Fruit fly (Drosophila melanogaster) whole organism, prepupa: ENCODE results near the gene ND-PDSW.
A peak's percentile ranks its signal among the peaks of the same experiment; 100 is the strongest.

Experiments
- CG10631 ChIP-seq: fragments of 200-800 bp; sonication (Bioruptor generic); optimal IDR thresholded peaks from 2 replicates; lab custom pipeline; 2016; ENCODE audit warnings: missing biosample characterization, missing genetic modification characterization
- CG11294 ChIP-seq: fragments of 200-800 bp; sonication (Bioruptor generic); IDR thresholded peaks from 2 replicates; pipeline ENCODE4 v1.3.6; 2022; ENCODE audit warnings: missing biosample characterization, missing genetic modification characterization
- CG11902 ChIP-seq: fragments of 200-800 bp; sonication (Bioruptor generic); optimal IDR thresholded peaks from 3 replicates; lab custom pipeline; 2016; ENCODE audit warnings: missing biosample characterization, missing genetic modification characterization
- CG15336 ChIP-seq: fragments of 200-800 bp; sonication (Bioruptor generic); IDR thresholded peaks from 2 replicates; pipeline ENCODE4 v1.3.6; 2022; ENCODE audit warnings: missing biosample characterization, missing genetic modification characterization
- CG1621 ChIP-seq: fragments of 200-800 bp; sonication (Bioruptor generic); optimal IDR thresholded peaks from 3 replicates; lab custom pipeline; 2018; ENCODE audit warnings: missing biosample characterization, mild to moderate bottlenecking, missing genetic modification characterization
- CG16779 ChIP-seq: fragments of 200-800 bp; sonication (Bioruptor generic); optimal IDR thresholded peaks from 3 replicates; lab custom pipeline; 2017; ENCODE audit warnings: missing biosample characterization, mild to moderate bottlenecking, missing genetic modification characterization
- CG3032 ChIP-seq: fragments of 200-800 bp; optimal IDR thresholded peaks from 2 replicates; lab custom pipeline; 2019; ENCODE audit warnings: missing biosample characterization, mild to moderate bottlenecking, missing genetic modification characterization, moderate library complexity
- CG32006 ChIP-seq: fragments of 200-800 bp; sonication (Bioruptor generic); optimal IDR thresholded peaks from 3 replicates; lab custom pipeline; 2017; ENCODE audit warnings: missing biosample characterization, mild to moderate bottlenecking, missing genetic modification characterization
- CG3919 ChIP-seq: fragments of 200-800 bp; sonication (Bioruptor generic); optimal IDR thresholded peaks from 3 replicates; lab custom pipeline; 2016; ENCODE audit warnings: missing biosample characterization, missing genetic modification characterization
- CG6163 ChIP-seq: fragments of 200-800 bp; sonication (Bioruptor generic); IDR thresholded peaks from 3 replicates; pipeline ENCODE4 v1.3.6; 2022; ENCODE audit warnings: missing biosample characterization, missing genetic modification characterization
- CG6276 ChIP-seq: fragments of 200-800 bp; sonication (Bioruptor generic); optimal IDR thresholded peaks from 2 replicates; lab custom pipeline; 2017; ENCODE audit warnings: missing biosample characterization, mild to moderate bottlenecking, missing genetic modification characterization
- CG6792 ChIP-seq: fragments of 200-800 bp; sonication (Bioruptor generic); optimal IDR thresholded peaks from 3 replicates; lab custom pipeline; 2016; ENCODE audit warnings: missing biosample characterization, missing genetic modification characterization
- CG6808 ChIP-seq: fragments of 200-800 bp; sonication (Bioruptor generic); optimal IDR thresholded peaks from 3 replicates; lab custom pipeline; 2017; ENCODE audit warnings: missing biosample characterization, missing genetic modification characterization, mild to moderate bottlenecking, moderate library complexity, missing genetic modification reagents
- CG6854 ChIP-seq: fragments of 200-800 bp; sonication (Bioruptor generic); optimal IDR thresholded peaks from 2 replicates; lab custom pipeline; 2017; ENCODE audit warnings: missing biosample characterization, mild to moderate bottlenecking, missing genetic modification characterization
- CG8119 ChIP-seq: fragments of 200-800 bp; sonication (Bioruptor generic); IDR thresholded peaks from 3 replicates; pipeline ENCODE4 v1.3.6; 2022; ENCODE audit warnings: missing biosample characterization, missing genetic modification characterization
- CG8632 ChIP-seq: fragments of 200-800 bp; sonication (Bioruptor generic); optimal IDR thresholded peaks from 3 replicates; lab custom pipeline; 2016; ENCODE audit warnings: missing biosample characterization, missing genetic modification characterization
- CG9139 ChIP-seq: fragments of 200-800 bp; sonication (Bioruptor generic); optimal IDR thresholded peaks from 3 replicates; lab custom pipeline; 2017; ENCODE audit warnings: missing biosample characterization, mild to moderate bottlenecking, missing genetic modification characterization
- Eip78C ChIP-seq: fragments of 200-800 bp; sonication (Bioruptor generic); peaks from one replicate; lab custom pipeline; 2016; ENCODE audit warnings: missing biosample characterization, missing genetic modification characterization
- Ets21C ChIP-seq: fragments of 200-800 bp; sonication (Bioruptor generic); optimal IDR thresholded peaks from 3 replicates; lab custom pipeline; 2016; ENCODE audit warnings: missing biosample characterization, missing genetic modification characterization
- Gug ChIP-seq: fragments of 200-800 bp; sonication (Bioruptor generic); IDR thresholded peaks from 2 replicates; pipeline ENCODE4 v1.3.6; 2022; ENCODE audit warnings: missing biosample characterization, missing genetic modification characterization
- Hr39 ChIP-seq: fragments of 200-800 bp; sonication (Bioruptor generic); optimal IDR thresholded peaks from 2 replicates; lab custom pipeline; 2016; ENCODE audit warnings: missing biosample characterization, missing genetic modification characterization
- Hr4 ChIP-seq: fragments of 200-800 bp; sonication (Bioruptor generic); optimal IDR thresholded peaks from 3 replicates; lab custom pipeline; 2016; ENCODE audit warnings: missing biosample characterization, missing genetic modification characterization
- Lpt ChIP-seq: fragments of 200-800 bp; sonication (Bioruptor generic); optimal IDR thresholded peaks from 3 replicates; lab custom pipeline; 2016; ENCODE audit warnings: missing biosample characterization, missing genetic modification characterization
- OdsH ChIP-seq: fragments of 200-800 bp; sonication (Bioruptor generic); optimal IDR thresholded peaks from 3 replicates; lab custom pipeline; 2016; ENCODE audit warnings: missing biosample characterization, missing genetic modification characterization
- Smox ChIP-seq: fragments of 200-800 bp; sonication (Bioruptor generic); optimal IDR thresholded peaks from 3 replicates; lab custom pipeline; 2016; ENCODE audit warnings: missing biosample characterization, missing genetic modification characterization
- Sox14 ChIP-seq: fragments of 200-800 bp; sonication (Bioruptor generic); optimal IDR thresholded peaks from 3 replicates; lab custom pipeline; 2016; ENCODE audit warnings: missing biosample characterization, missing genetic modification characterization
- Sox15 ChIP-seq: fragments of 200-800 bp; sonication (Bioruptor generic); optimal IDR thresholded peaks from 3 replicates; lab custom pipeline; 2016; ENCODE audit warnings: missing biosample characterization, missing genetic modification characterization
- achi ChIP-seq: fragments of 200-800 bp; sonication (Bioruptor generic); optimal IDR thresholded peaks from 3 replicates; lab custom pipeline; 2016; ENCODE audit warnings: missing biosample characterization, missing genetic modification characterization
- acj6 ChIP-seq: fragments of 200-800 bp; sonication (Bioruptor generic); optimal IDR thresholded peaks from 3 replicates; lab custom pipeline; 2016; ENCODE audit warnings: missing biosample characterization, missing genetic modification characterization
- dsx ChIP-seq: fragments of 200-800 bp; optimal IDR thresholded peaks from 3 replicates; lab custom pipeline; 2019; ENCODE audit warnings: missing biosample characterization, mild to moderate bottlenecking, missing genetic modification characterization, moderate library complexity; ENCODE audit not compliant: poor library complexity, severe bottlenecking
- eg ChIP-seq: fragments of 200-800 bp; sonication (Bioruptor generic); IDR thresholded peaks from 3 replicates; pipeline ENCODE4 v1.3.6; 2022; ENCODE audit warnings: missing biosample characterization, missing genetic modification characterization
- esn ChIP-seq: fragments of 200-800 bp; sonication (Bioruptor generic); optimal IDR thresholded peaks from 2 replicates; lab custom pipeline; 2016; ENCODE audit warnings: missing biosample characterization, mild to moderate bottlenecking, missing genetic modification characterization, moderate library complexity
- fd59A ChIP-seq: fragments of 200-800 bp; sonication (Bioruptor generic); optimal IDR thresholded peaks from 2 replicates; lab custom pipeline; 2017; ENCODE audit warnings: missing biosample characterization, mild to moderate bottlenecking, missing genetic modification characterization, missing genetic modification reagents
- fd85E ChIP-seq: fragments of 200-800 bp; sonication (Bioruptor generic); optimal IDR thresholded peaks from 3 replicates; lab custom pipeline; 2016; ENCODE audit warnings: missing biosample characterization, missing genetic modification characterization
- fkh ChIP-seq: fragments of 200-800 bp; sonication (Bioruptor generic); optimal IDR thresholded peaks from 3 replicates; lab custom pipeline; 2017; ENCODE audit warnings: missing biosample characterization, mild to moderate bottlenecking, missing genetic modification characterization, moderate library complexity
- lz ChIP-seq: fragments of 200-800 bp; sonication (Bioruptor generic); optimal IDR thresholded peaks from 3 replicates; lab custom pipeline; 2016; ENCODE audit warnings: missing biosample characterization, missing genetic modification characterization
- spab ChIP-seq: fragments of 200-800 bp; sonication (Bioruptor generic); optimal IDR thresholded peaks from 2 replicates; lab custom pipeline; 2017; ENCODE audit warnings: missing biosample characterization, mild to moderate bottlenecking, missing genetic modification characterization, missing genetic modification reagents
- svp ChIP-seq: fragments of 200-800 bp; sonication (Bioruptor generic); peaks from one replicate; lab custom pipeline; 2016; ENCODE audit warnings: missing biosample characterization, missing genetic modification characterization
- vri ChIP-seq: fragments of 200-800 bp; sonication (Bioruptor generic); optimal IDR thresholded peaks from 3 replicates; lab custom pipeline; 2016; ENCODE audit warnings: missing biosample characterization, mild to moderate bottlenecking, missing genetic modification characterization

ND-PDSW gene

dm6 chr2L:3493475-3493874 lies 27.5 kb downstream of the ND-PDSW start:
- TF ChIP-seq svp (GFP tag; lab: Kevin White, UChicago), result no peak
- no peak for TF ChIP-seq dsx (GFP tag; lab: Kevin White, UChicago)
- TF ChIP-seq CG6276 (GFP tag; lab: Kevin White, UChicago), result no peak
- 0 out of 2 replicates have a peak, but pooled peaks have one; percentile 28 for TF ChIP-seq Gug (GFP tag; lab: Robert Waterston, UW)
- no peak for TF ChIP-seq vri (GFP tag; lab: Kevin White, UChicago)
- TF ChIP-seq CG32006 (GFP tag; lab: Kevin White, UChicago), result peak; percentile 16
- TF ChIP-seq CG8119 (GFP tag; lab: Robert Waterston, UW), result peak; percentile 37; the same call in 1 of the 3 replicates
- peak; percentile 61 for TF ChIP-seq CG15336
- no peak for TF ChIP-seq CG6792 (GFP tag; lab: Kevin White, UChicago)
- peak; percentile 60; the same call in 1 of the 3 replicates for TF ChIP-seq eg (GFP tag; lab: Robert Waterston, UW)
- TF ChIP-seq CG6163 (GFP tag; lab: Robert Waterston, UW), result no peak

- no peak for TF ChIP-seq OdsH (GFP tag; lab: Kevin White, UChicago)
- TF ChIP-seq Smox (GFP tag; lab: Kevin White, UChicago), result no peak
- TF ChIP-seq CG10631, result no peak
- TF ChIP-seq Ets21C, result no peak
- no peak for TF ChIP-seq lz
- no peak for TF ChIP-seq CG32006 (GFP tag; lab: Kevin White, UChicago)
- TF ChIP-seq Sox15 (GFP tag; lab: Kevin White, UChicago), result no peak
- TF ChIP-seq CG11294, result no peak
- TF ChIP-seq CG1621 (tag; lab: Kevin White, UChicago), result no peak
- no peak for TF ChIP-seq CG6854 (GFP tag; lab: Kevin White, UChicago)
- TF ChIP-seq, all 60 proteins: peak for 0
These were observed 29.5 kb downstream of the ND-PDSW start for dm6 chr2L:3495465-3495864.

dm6 chr2L:3504851-3505250 lies 38.9 kb downstream of the ND-PDSW start:
- TF ChIP-seq acj6 (GFP tag; lab: Kevin White, UChicago) (no peak), Lpt (GFP tag; lab: Kevin White, UChicago) (no peak), dsx (GFP tag; lab: Kevin White, UChicago) (no peak), spab (GFP tag; lab: Kevin White, UChicago) (no peak), fkh (no peak), CG16779 (no peak), CG3032 (no peak), Ets21C (no peak), CG10631 (no peak), fd59A (GFP tag; lab: Kevin White, UChicago) (no peak), CG11902 (GFP tag; lab: Kevin White, UChicago) (no peak), Eip78C (GFP tag; lab: Kevin White, UChicago) (no peak)
- TF ChIP-seq, all 60 proteins: peak for 0

- TF ChIP-seq CG6792 (GFP tag; lab: Kevin White, UChicago) (no peak), achi (no peak), fkh (no peak), CG8119 (GFP tag; lab: Robert Waterston, UW) (no peak), Hr4 (GFP tag; lab: Kevin White, UChicago) (no peak), Sox14 (no peak), CG6808 (GFP tag; lab: Kevin White, UChicago) (no peak), esn (GFP tag; lab: Kevin White, UChicago) (no peak), Sox15 (GFP tag; lab: Kevin White, UChicago) (no peak), fd85E (GFP tag; lab: Kevin White, UChicago) (no peak), eg (GFP tag; lab: Robert Waterston, UW) (no peak), spab (GFP tag; lab: Kevin White, UChicago) (no peak), Hr39 (no peak), CG8632 (GFP tag; lab: Kevin White, UChicago) (no peak), fd59A (GFP tag; lab: Kevin White, UChicago) (no peak), OdsH (GFP tag; lab: Kevin White, UChicago) (no peak), CG9139 (no peak), CG3919 (GFP tag; lab: Kevin White, UChicago) (no peak)
These were observed 40.4 kb downstream of the ND-PDSW start for dm6 chr2L:3506322-3506721.
